Fruit fly (Drosophila melanogaster): ENCODE data around the gene CG34041.
A peak's percentile ranks its signal among the peaks of the same experiment; 100 is the strongest.

CG34041 gene

dm6 chr3R:30507723-30508122, at the start of gene CG34041:
Gene CG34041 (plus strand): TSS chr3R:30508023.
- TF ChIP-seq spab (GFP tag; optimal IDR thresholded peaks at IDR 0.05) (no peak), CG34406 (GFP tag; optimal IDR thresholded peaks at IDR 0.05) (no peak), dsx (GFP tag; optimal IDR thresholded peaks at IDR 0.05; ENCODE audit: poor library complexity, severe bottlenecking) (no peak), salr (GFP tag; optimal IDR thresholded peaks at IDR 0.05) (no peak), Eip78C (GFP tag) (no peak), Sox102F (GFP tag; optimal IDR thresholded peaks at IDR 0.05) (no peak)

- TF ChIP-seq Sox102F (GFP tag; optimal IDR thresholded peaks at IDR 0.05), result no peak
- TF ChIP-seq topi (GFP tag; optimal IDR thresholded peaks at IDR 0.05), result no peak
- no peak for TF ChIP-seq CG7368 (GFP tag; optimal IDR thresholded peaks at IDR 0.05)
- TF ChIP-seq vri (GFP tag; optimal IDR thresholded peaks at IDR 0.05), result no peak
- peak; percentile 8 for TF ChIP-seq Eip78C (GFP tag)
Measured at dm6 chr3R:30459066-30459935, 48.5 kb upstream of the CG34041 start, which contains the start of the genes CG2224 and CDase. Gene CG2224 (minus strand): TSS chr3R:30459300. Gene CDase (plus strand): TSS chr3R:30459521.

dm6 chr3R:30460187-30460586, 47.6 kb upstream of the CG34041 start:
- no peak for TF ChIP-seq CG6792 (GFP tag; optimal IDR thresholded peaks at IDR 0.05)
- no peak for TF ChIP-seq Eip75B (GFP tag; optimal IDR thresholded peaks at IDR 0.05)
- TF ChIP-seq fd85E (GFP tag; optimal IDR thresholded peaks at IDR 0.05), result no peak
- TF ChIP-seq svp (GFP tag), result peak; percentile 50
- TF ChIP-seq eg (GFP tag; IDR thresholded peaks at IDR 0.05), result peak; percentile 10; the same call in 1 of the 3 replicates
- TF ChIP-seq lz (GFP tag; optimal IDR thresholded peaks at IDR 0.05), result no peak
- TF ChIP-seq CG15336 (GFP tag; IDR thresholded peaks at IDR 0.05), result peak; percentile 18; the same call in 1 of the 2 replicates
- no peak for TF ChIP-seq Smox (GFP tag; optimal IDR thresholded peaks at IDR 0.05)
- peak; percentile 26 for TF ChIP-seq Eip78C (GFP tag)
- no peak for TF ChIP-seq dsx (GFP tag; optimal IDR thresholded peaks at IDR 0.05; ENCODE audit: poor library complexity, severe bottlenecking)
- TF ChIP-seq Sox14 (GFP tag; optimal IDR thresholded peaks at IDR 0.05), result no peak
- TF ChIP-seq CG6854 (GFP tag; optimal IDR thresholded peaks at IDR 0.05), result peak; percentile 21
- TF ChIP-seq Sox15 (GFP tag; optimal IDR thresholded peaks at IDR 0.05), result no peak
- TF ChIP-seq CG6163 (GFP tag; IDR thresholded peaks at IDR 0.05), result peak; percentile 41; the same call in 1 of the 3 replicates

dm6 chr3R:30461608-30462243, 46.1 kb upstream of the CG34041 start:
- TF ChIP-seq net (GFP tag; optimal IDR thresholded peaks at IDR 0.05) (peak; percentile 36), topi (GFP tag; optimal IDR thresholded peaks at IDR 0.05) (peak; percentile 55), CG6163 (GFP tag; IDR thresholded peaks at IDR 0.05) (peak; percentile 71), CG8319 (GFP tag; optimal IDR thresholded peaks at IDR 0.05) (peak; percentile 45), fkh (GFP tag; optimal IDR thresholded peaks at IDR 0.05) (no peak), CG11902 (GFP tag; optimal IDR thresholded peaks at IDR 0.05) (peak; percentile 24), Ets21C (GFP tag; optimal IDR thresholded peaks at IDR 0.05) (no peak), OdsH (GFP tag; optimal IDR thresholded peaks at IDR 0.05) (peak; percentile 61), esn (GFP tag; optimal IDR thresholded peaks at IDR 0.05) (peak; percentile 59), CG31627 (GFP tag; optimal IDR thresholded peaks at IDR 0.05) (peak; percentile 31), CG8632 (GFP tag; optimal IDR thresholded peaks at IDR 0.05) (peak; percentile 64), Eip78C (GFP tag) (peak; percentile 92), salr (GFP tag; optimal IDR thresholded peaks at IDR 0.05) (peak in 1 of 2 experiments; percentile 29), Smox (GFP tag; optimal IDR thresholded peaks at IDR 0.05) (no peak), CG16779 (tag; optimal IDR thresholded peaks at IDR 0.05) (peak; percentile 18), vri (GFP tag; optimal IDR thresholded peaks at IDR 0.05) (peak; percentile 7), CG3919 (GFP tag; optimal IDR thresholded peaks at IDR 0.05) (peak; percentile 49), Hr38 (GFP tag; optimal IDR thresholded peaks at IDR 0.05) (no peak), fd59A (GFP tag; optimal IDR thresholded peaks at IDR 0.05) (peak; percentile 16), Ets96B (tag; optimal IDR thresholded peaks at IDR 0.05) (peak; percentile 53), CG32006 (GFP tag; optimal IDR thresholded peaks at IDR 0.05) (peak; percentile 71), dac (GFP tag; optimal IDR thresholded peaks at IDR 0.05) (no peak), spab (GFP tag; optimal IDR thresholded peaks at IDR 0.05) (peak; percentile 43), Lpt (GFP tag; optimal IDR thresholded peaks at IDR 0.05) (peak; percentile 45), achi (GFP tag; optimal IDR thresholded peaks at IDR 0.05) (peak; percentile 62), Eip75B (GFP tag; optimal IDR thresholded peaks at IDR 0.05) (peak; percentile 45), CG6854 (GFP tag; optimal IDR thresholded peaks at IDR 0.05) (peak; percentile 88), CG10669 (GFP tag; optimal IDR thresholded peaks at IDR 0.05) (peak; percentile 61), CG1621 (tag; optimal IDR thresholded peaks at IDR 0.05) (peak; percentile 46), dsx (GFP tag; optimal IDR thresholded peaks at IDR 0.05; ENCODE audit: poor library complexity, severe bottlenecking) (peak; percentile 52), CG34406 (GFP tag; optimal IDR thresholded peaks at IDR 0.05) (peak; percentile 57)

All from whole organism, prepupa.